Worm (Caenorhabditis elegans) whole organism, L3 larva: Measurements from ENCODE around the gene tag-267.

Experiments
- R02D3.7 ChIP-seq: fragments of 150-350 bp; optimal IDR thresholded peaks from 2 replicates; lab custom pipeline; 2014; ENCODE audit warnings: missing biosample characterization, missing genetic modification characterization
- aly-2 ChIP-seq: fragments of 150-350 bp; optimal IDR thresholded peaks from 2 replicates; lab custom pipeline; 2014; ENCODE audit warnings: missing biosample characterization, missing genetic modification characterization
- ceh-28 ChIP-seq: fragments of 150-350 bp; optimal IDR thresholded peaks from 2 replicates; lab custom pipeline; 2014; ENCODE audit warnings: missing biosample characterization, missing genetic modification reagents, missing genetic modification characterization
- fkh-10 ChIP-seq: sonication (generic microtip); optimal IDR thresholded peaks from 2 replicates; lab custom pipeline; 2017; ENCODE audit warnings: missing biosample characterization, missing genetic modification reagents, missing genetic modification characterization
- fos-1 ChIP-seq: fragments of 150-350 bp; optimal IDR thresholded peaks from 2 replicates; lab custom pipeline; 2014; ENCODE audit warnings: missing biosample characterization, missing genetic modification characterization
- nfya-1 ChIP-seq: sonication (generic microtip); optimal IDR thresholded peaks from 2 replicates; lab custom pipeline; 2017; ENCODE audit warnings: missing genetic modification characterization, mild to moderate bottlenecking, missing compliant biosample characterization, antibody characterized with exemption, moderate library complexity; ENCODE audit not compliant: insufficient read depth
- nhr-12 ChIP-seq: fragments of 150-350 bp; optimal IDR thresholded peaks from 2 replicates; lab custom pipeline; 2014; ENCODE audit warnings: missing biosample characterization, missing genetic modification characterization
- nhr-43 ChIP-seq: sonication (generic microtip); optimal IDR thresholded peaks from 2 replicates; lab custom pipeline; 2016; ENCODE audit warnings: mild to moderate bottlenecking, missing genetic modification characterization, missing compliant biosample characterization; ENCODE audit not compliant: poor library complexity, severe bottlenecking
- nhr-76 ChIP-seq: fragments of 150-350 bp; sonication (generic microtip); optimal IDR thresholded peaks from 5 replicates; lab custom pipeline; 2014; ENCODE audit warnings: missing biosample characterization, missing genetic modification characterization
- pqm-1 ChIP-seq: fragments of 150-350 bp; optimal IDR thresholded peaks from 2 replicates; lab custom pipeline; 2017; ENCODE audit warnings: missing biosample characterization, missing genetic modification characterization, inconsistent platforms
- skn-1 ChIP-seq: fragments of 150-350 bp; optimal IDR thresholded peaks from 2 replicates; lab custom pipeline; 2014; ENCODE audit warnings: missing biosample characterization, missing genetic modification characterization
- tbx-2 ChIP-seq: sonication (generic microtip); optimal IDR thresholded peaks from 2 replicates; lab custom pipeline; 2016; ENCODE audit warnings: mild to moderate bottlenecking, missing genetic modification characterization, missing compliant biosample characterization
- unc-62 ChIP-seq: fragments of 150-350 bp; sonication (generic microtip); optimal IDR thresholded peaks from 4 replicates; lab custom pipeline; 2014; ENCODE audit warnings: missing biosample characterization, missing genetic modification reagents, missing genetic modification characterization
- ztf-4 ChIP-seq: fragments of 150-350 bp; optimal IDR thresholded peaks from 2 replicates; lab custom pipeline; 2014; ENCODE audit warnings: missing biosample characterization, missing genetic modification characterization

- TF ChIP-seq pqm-1 (tag; lab: Kevin White, UChicago) (no peak), ztf-4 (no peak), skn-1 (no peak), fos-1 (tag; lab: Kevin White, UChicago) (no peak), nhr-76 (tag; lab: Kevin White, UChicago) (no peak), nhr-43 (no peak), fkh-10 (no peak), nhr-12 (tag; lab: Kevin White, UChicago) (no peak), nfya-1 (tag; lab: Kevin White, UChicago) (no peak), aly-2 (no peak), R02D3.7 (tag; lab: Kevin White, UChicago) (no peak), ceh-28 (no peak), unc-62 (GFP tag; lab: Kevin White, UChicago) (no peak), tbx-2 (tag; lab: Kevin White, UChicago) (no peak)
Observed at ce11 chrIII:657241-657640, 16.7 kb downstream of the tag-267 start.
